Fruit fly (Drosophila melanogaster): ENCODE measurements around the gene rdgC.

- TF ChIP-seq salr (GFP tag; optimal IDR thresholded peaks at IDR 0.05) (no peak), CG10631 (GFP tag; optimal IDR thresholded peaks at IDR 0.05) (no peak), CG15336 (GFP tag; IDR thresholded peaks at IDR 0.05) (no peak), Hr39 (GFP tag; optimal IDR thresholded peaks at IDR 0.05) (no peak), CG6163 (GFP tag; IDR thresholded peaks at IDR 0.05) (no peak), Gug (GFP tag; IDR thresholded peaks at IDR 0.05) (no peak)
These were observed 61.5 kb downstream of the rdgC start, which contains the start of gene polo for dm6 chr3L:20309354-20309753.
